Worm (Caenorhabditis elegans) whole organism, L1 larva: ENCODE measurements around the gene itsn-1.

Experiments used
- C04F5.9 ChIP-seq: sonication (generic microtip); optimal IDR thresholded peaks from 2 replicates; lab custom pipeline; 2016; ENCODE audit warnings: missing genetic modification characterization, missing compliant biosample characterization
- C34B4.2 ChIP-seq: sonication (generic microtip); optimal IDR thresholded peaks from 2 replicates; lab custom pipeline; 2017; ENCODE audit warnings: mild to moderate bottlenecking, missing genetic modification characterization, missing compliant biosample characterization
- aha-1 ChIP-seq: fragments of 150-350 bp; optimal IDR thresholded peaks from 2 replicates; lab custom pipeline; 2014; ENCODE audit warnings: missing biosample characterization, missing genetic modification characterization
- alr-1 ChIP-seq: fragments of 200-800 bp; sonication (Bioruptor generic); optimal IDR thresholded peaks from 2 replicates; lab custom pipeline; 2018; ENCODE audit warnings: borderline replicate concordance, mild to moderate bottlenecking, missing genetic modification characterization, missing compliant biosample characterization
- ama-1 ChIP-seq: fragments of 150-350 bp; optimal IDR thresholded peaks from 2 replicates; lab custom pipeline; 2014
- ceh-63 ChIP-seq: fragments of 200-800 bp; sonication (Bioruptor generic); optimal IDR thresholded peaks from 2 replicates; lab custom pipeline; 2018; ENCODE audit warnings: mild to moderate bottlenecking, missing genetic modification characterization, missing compliant biosample characterization
- ceh-8 ChIP-seq: fragments of 200-800 bp; sonication (Bioruptor generic); optimal IDR thresholded peaks from 2 replicates; lab custom pipeline; 2018; ENCODE audit warnings: mild to moderate bottlenecking, missing genetic modification characterization, moderate library complexity, missing compliant biosample characterization
- ceh-82 ChIP-seq, 3 experiments: fragments of 150-350 bp in 1 of 3; sonication (generic microtip) in 2 of 3; optimal IDR thresholded peaks; 2 replicates each; lab custom pipeline; 2014 to 2017; ENCODE audit warnings: missing biosample characterization in 3 of 3, missing genetic modification characterization in 3 of 3
- ceh-88 ChIP-seq: fragments of 200-800 bp; sonication (Bioruptor generic); IDR thresholded peaks from 2 replicates; pipeline ENCODE4 v1.3.6; 2022; ENCODE audit warnings: missing genetic modification characterization, missing compliant biosample characterization
- ceh-90 ChIP-seq: sonication (generic microtip); optimal IDR thresholded peaks from 2 replicates; lab custom pipeline; 2016; ENCODE audit warnings: missing genetic modification characterization, missing compliant biosample characterization
- dpl-1 ChIP-seq, 3 experiments: fragments of 150-350 bp in 2 of 3; sonication (generic microtip) in 1 of 3; optimal IDR thresholded peaks; 2 replicates each; lab custom pipeline; 2014 to 2017; ENCODE audit warnings: missing biosample characterization in 3 of 3, missing genetic modification characterization in 3 of 3, missing genetic modification reagents in 3 of 3
- dsc-1 ChIP-seq: sonication (generic microtip); optimal IDR thresholded peaks from 2 replicates; lab custom pipeline; 2016; ENCODE audit warnings: mild to moderate bottlenecking, missing genetic modification characterization, missing compliant biosample characterization
- efl-1 ChIP-seq, 4 experiments: fragments of 150-350 bp; optimal IDR thresholded peaks in 3 of 4; peaks in 1 of 4; 1 replicate in 1 of 4; 2 replicates in 3 of 4; lab custom pipeline; 2014; ENCODE audit warnings: missing biosample characterization in 2 of 4, missing genetic modification characterization in 2 of 4, missing genetic modification reagents in 2 of 4
- egl-13 ChIP-seq: sonication (generic microtip); optimal IDR thresholded peaks from 2 replicates; lab custom pipeline; 2016; ENCODE audit warnings: missing genotype, missing genetic modification reagents, missing genetic modification characterization, missing compliant biosample characterization
- elt-2 ChIP-seq: sonication (generic microtip); optimal IDR thresholded peaks from 2 replicates; lab custom pipeline; 2016; ENCODE audit warnings: missing genetic modification characterization, mild to moderate bottlenecking, inconsistent platforms, missing compliant biosample characterization, missing genetic modification reagents
- elt-3 ChIP-seq, 6 experiments: fragments of 150-350 bp in 1 of 6; sonication (generic microtip); optimal IDR thresholded peaks; 2 replicates each; lab custom pipeline; 2017 to 2018; ENCODE audit warnings: missing biosample characterization in 6 of 6, missing genetic modification characterization in 6 of 6, inconsistent platforms in 1 of 6
- ets-5 ChIP-seq: fragments of 200-800 bp; sonication (Bioruptor generic); IDR thresholded peaks from 2 replicates; pipeline ENCODE4 v1.3.6; 2022; ENCODE audit warnings: missing genetic modification characterization, missing compliant biosample characterization
- fkh-10 ChIP-seq: sonication (generic microtip); optimal IDR thresholded peaks from 2 replicates; lab custom pipeline; 2017; ENCODE audit warnings: missing biosample characterization, missing genetic modification reagents, missing genetic modification characterization
- fkh-4 ChIP-seq: sonication (generic microtip); optimal IDR thresholded peaks from 2 replicates; lab custom pipeline; 2016; ENCODE audit warnings: missing compliant biosample characterization, missing genetic modification characterization, borderline replicate concordance
- grh-1 ChIP-seq: fragments of 200-800 bp; sonication (Bioruptor generic); IDR thresholded peaks from 2 replicates; pipeline ENCODE4 v1.3.6; 2022; ENCODE audit warnings: missing genetic modification reagents, missing genetic modification characterization, missing compliant biosample characterization
- hlh-17 ChIP-seq: fragments of 200-800 bp; sonication (Bioruptor generic); optimal IDR thresholded peaks from 2 replicates; lab custom pipeline; 2018; ENCODE audit warnings: missing genetic modification characterization, mild to moderate bottlenecking, missing compliant biosample characterization, moderate library complexity, borderline replicate concordance
- hpl-2 ChIP-seq: fragments of 150-350 bp; optimal IDR thresholded peaks from 2 replicates; lab custom pipeline; 2014; ENCODE audit warnings: missing biosample characterization, missing genetic modification reagents, missing genetic modification characterization
- isw-1 ChIP-seq: fragments of 200-800 bp; sonication (Bioruptor generic); IDR thresholded peaks from 2 replicates; pipeline ENCODE4 v1.3.6; 2022; ENCODE audit warnings: missing genetic modification characterization, missing compliant biosample characterization
- jun-1 ChIP-seq: fragments of 150-350 bp; optimal IDR thresholded peaks from 2 replicates; lab custom pipeline; 2014; ENCODE audit warnings: missing biosample characterization, missing genetic modification reagents, missing genetic modification characterization
- lin-13 ChIP-seq: fragments of 150-350 bp; optimal IDR thresholded peaks from 2 replicates; lab custom pipeline; 2014; ENCODE audit warnings: missing biosample characterization, missing genetic modification reagents, missing genetic modification characterization
- lin-14 ChIP-seq: fragments of 200-800 bp; sonication (Bioruptor generic); optimal IDR thresholded peaks from 2 replicates; lab custom pipeline; 2018; ENCODE audit warnings: mild to moderate bottlenecking, missing genetic modification characterization, moderate library complexity, missing compliant biosample characterization
- lin-15B ChIP-seq: fragments of 150-350 bp; sonication (generic microtip); optimal IDR thresholded peaks from 3 replicates; lab custom pipeline; 2014; ENCODE audit warnings: missing biosample characterization, missing genetic modification characterization
- lir-3 ChIP-seq: sonication (generic microtip); optimal IDR thresholded peaks from 2 replicates; lab custom pipeline; 2016; ENCODE audit warnings: mild to moderate bottlenecking, missing genetic modification characterization, moderate library complexity, missing compliant biosample characterization; ENCODE audit not compliant: poor library complexity
- nhr-12 ChIP-seq: sonication (generic microtip); optimal IDR thresholded peaks from 2 replicates; lab custom pipeline; 2017; ENCODE audit warnings: missing biosample characterization, missing genetic modification characterization
- nhr-19 ChIP-seq: fragments of 200-800 bp; sonication (Bioruptor generic); conservative IDR thresholded peaks from 2 replicates; pipeline ENCODE4 v1.3.6; 2022; ENCODE audit warnings: missing genetic modification characterization, missing compliant biosample characterization
- nhr-237 ChIP-seq: fragments of 150-350 bp; optimal IDR thresholded peaks from 2 replicates; lab custom pipeline; 2014; ENCODE audit warnings: missing biosample characterization, missing genetic modification characterization
- nhr-47 ChIP-seq: sonication (generic microtip); optimal IDR thresholded peaks from 2 replicates; lab custom pipeline; 2016; ENCODE audit warnings: mild to moderate bottlenecking, missing genetic modification characterization, moderate library complexity, missing compliant biosample characterization
- nhr-77 ChIP-seq: fragments of 150-350 bp; optimal IDR thresholded peaks from 2 replicates; lab custom pipeline; 2014; ENCODE audit warnings: missing biosample characterization, missing genetic modification characterization
- nhr-85 ChIP-seq: sonication (generic microtip); peaks from one replicate; lab custom pipeline; 2016; ENCODE audit warnings: missing genetic modification characterization, inconsistent platforms, missing compliant biosample characterization
- nhr-90 ChIP-seq: sonication (generic microtip); optimal IDR thresholded peaks from 2 replicates; lab custom pipeline; 2016; ENCODE audit warnings: mild to moderate bottlenecking, missing genetic modification characterization, missing compliant biosample characterization; ENCODE audit not compliant: poor library complexity
- pag-3 ChIP-seq: sonication (generic microtip); optimal IDR thresholded peaks from 2 replicates; lab custom pipeline; 2017; ENCODE audit warnings: missing genetic modification characterization, mild to moderate bottlenecking, missing compliant biosample characterization, antibody characterized with exemption, borderline replicate concordance; ENCODE audit not compliant: insufficient read depth
- rnt-1 ChIP-seq: sonication (generic microtip); optimal IDR thresholded peaks from 2 replicates; lab custom pipeline; 2016; ENCODE audit warnings: mild to moderate bottlenecking, missing genetic modification characterization, moderate library complexity, missing compliant biosample characterization
- snu-23 ChIP-seq: sonication (generic microtip); optimal IDR thresholded peaks from 2 replicates; lab custom pipeline; 2016; ENCODE audit warnings: missing genetic modification characterization, missing compliant biosample characterization
- sox-4 ChIP-seq: sonication (generic microtip); optimal IDR thresholded peaks from 2 replicates; lab custom pipeline; 2016; ENCODE audit warnings: missing genetic modification characterization, missing compliant biosample characterization
- tbx-2 ChIP-seq: sonication (generic microtip); optimal IDR thresholded peaks from 2 replicates; lab custom pipeline; 2016; ENCODE audit warnings: missing genetic modification characterization, missing compliant biosample characterization
- unc-130 ChIP-seq: fragments of 150-350 bp; optimal IDR thresholded peaks from 2 replicates; lab custom pipeline; 2017; ENCODE audit warnings: missing biosample characterization, missing genetic modification characterization, inconsistent platforms
- xbp-1 ChIP-seq: sonication (generic microtip); optimal IDR thresholded peaks from 2 replicates; lab custom pipeline; 2016; ENCODE audit warnings: missing genetic modification characterization, missing compliant biosample characterization
- zip-4 ChIP-seq: fragments of 200-800 bp; sonication (Bioruptor generic); optimal IDR thresholded peaks from 2 replicates; lab custom pipeline; 2018; ENCODE audit warnings: mild to moderate bottlenecking, missing genetic modification characterization, moderate library complexity, missing compliant biosample characterization
- ztf-4 ChIP-seq: fragments of 150-350 bp; optimal IDR thresholded peaks from 2 replicates; lab custom pipeline; 2014; ENCODE audit warnings: missing biosample characterization, missing genetic modification characterization

The itsn-1 gene

ce11 chrIV:17087384-17088099, 31.9 kb upstream of the itsn-1 start, which contains the start of the genes snx-13 and snr-1 (continued):
- peak; percentile 90 for TF ChIP-seq isw-1 (GFP tag; lab: Robert Waterston, UW)
- TF ChIP-seq fkh-10, result peak; percentile 57
- peak; percentile 58 for TF ChIP-seq elt-2
- TF ChIP-seq hpl-2 (GFP tag; lab: Kevin White, UChicago), result no peak
- peak; percentile 90 for TF ChIP-seq lin-15B
- TF ChIP-seq pag-3 (tag; lab: Kevin White, UChicago), result no peak
- TF ChIP-seq aha-1 (tag; lab: Kevin White, UChicago), result no peak
- TF ChIP-seq elt-3 (tag; optimal IDR thresholded peaks at IDR 0.05; lab: Kevin White, UChicago), result peak in 1 of 6 experiments; percentile 5
- TF ChIP-seq ceh-82 (tag; optimal IDR thresholded peaks at IDR 0.05; lab: Kevin White, UChicago), result peak; percentile 80 to 87 (median 85)
- TF ChIP-seq nhr-77 (tag; lab: Kevin White, UChicago), result peak; percentile 13
- TF ChIP-seq alr-1 (tag; lab: Kevin White, UChicago), result no peak
- peak; percentile 41 for TF ChIP-seq ztf-4 (tag; lab: Kevin White, UChicago)
- peak; percentile 71 for TF ChIP-seq ceh-90 (tag; lab: Kevin White, UChicago)
- no peak for TF ChIP-seq ets-5
- peak; percentile 87 for TF ChIP-seq xbp-1 (tag; lab: Kevin White, UChicago)
- peak; percentile 55 for TF ChIP-seq lin-13 (GFP tag; lab: Kevin White, UChicago)
- no peak for TF ChIP-seq nhr-237 (tag; lab: Kevin White, UChicago)
- TF ChIP-seq jun-1 (tag; lab: Kevin White, UChicago), result peak; percentile 50
- TF ChIP-seq fkh-4 (tag; lab: Kevin White, UChicago), result peak; percentile 68
- TF ChIP-seq ceh-88, result peak; percentile 87
- TF ChIP-seq efl-1 (optimal IDR thresholded peaks at IDR 0.05; lab: Kevin White, UChicago), result peak; percentile 75 to 77
- TF ChIP-seq efl-1 (GFP tag; optimal IDR thresholded peaks at IDR 0.05 in 1 of 2; lab: Kevin White, UChicago), result peak; percentile 64 to 94
- TF ChIP-seq sox-4 (tag; lab: Kevin White, UChicago), result peak; percentile 58
- no peak for TF ChIP-seq zip-4
- peak; percentile 31 for TF ChIP-seq unc-130 (tag; lab: Kevin White, UChicago)
- TF ChIP-seq nhr-47, result peak; percentile 90
- peak; percentile 84 for TF ChIP-seq tbx-2 (tag; lab: Kevin White, UChicago)
- TF ChIP-seq lir-3, result peak; percentile 81
- no peak for TF ChIP-seq ama-1 (lab: Kevin White, UChicago)
- peak; percentile 66 for TF ChIP-seq egl-13 (tag; lab: Kevin White, UChicago)
- TF ChIP-seq nhr-85 (tag; lab: Kevin White, UChicago), result peak; percentile 92
- peak; percentile 82 for TF ChIP-seq nhr-19 (GFP tag; lab: Robert Waterston, UW)
- TF ChIP-seq dpl-1 (GFP tag; optimal IDR thresholded peaks at IDR 0.05; lab: Kevin White, UChicago), result peak; percentile 63 to 69 (median 64)
- no peak for TF ChIP-seq hlh-17 (GFP tag; lab: Kevin White, UChicago)
- TF ChIP-seq rnt-1, result peak; percentile 89
- TF ChIP-seq dsc-1 (tag; lab: Kevin White, UChicago), result peak; percentile 62
- peak; percentile 91 for TF ChIP-seq lin-14 (GFP tag; lab: Kevin White, UChicago)
- TF ChIP-seq ceh-8 (GFP tag; lab: Kevin White, UChicago), result peak; percentile 52
- no peak for TF ChIP-seq grh-1 (GFP tag; lab: Robert Waterston, UW)

- no peak for TF ChIP-seq snu-23 (GFP tag; lab: Kevin White, UChicago)
- TF ChIP-seq efl-1 (optimal IDR thresholded peaks at IDR 0.05; lab: Kevin White, UChicago), result no peak
- peak in 1 of 2 experiments; percentile 31 for TF ChIP-seq efl-1 (GFP tag; optimal IDR thresholded peaks at IDR 0.05 in 1 of 2; lab: Kevin White, UChicago)
- TF ChIP-seq jun-1 (tag; lab: Kevin White, UChicago), result no peak
- no peak for TF ChIP-seq nhr-12 (tag; lab: Kevin White, UChicago)
- no peak for TF ChIP-seq C34B4.2 (tag; lab: Kevin White, UChicago)
- no peak for TF ChIP-seq C04F5.9 (tag; lab: Kevin White, UChicago)
- no peak for TF ChIP-seq zip-4
- TF ChIP-seq ceh-63 (GFP tag; lab: Kevin White, UChicago), result no peak
- peak; percentile 0 for TF ChIP-seq ztf-4 (tag; lab: Kevin White, UChicago)
- TF ChIP-seq nhr-90 (tag; lab: Kevin White, UChicago), result peak; percentile 9
- TF ChIP-seq, all 84 proteins: peak for 3
Observed at ce11 chrIV:17088849-17089248, 30.6 kb upstream of the itsn-1 start, which contains the start of gene Y116A8C.43. TSS of gene Y116A8C.43 (plus strand) at chrIV:17088851.
